Worm (Caenorhabditis elegans): ENCODE measurements around the gene valv-1.

DNA sequence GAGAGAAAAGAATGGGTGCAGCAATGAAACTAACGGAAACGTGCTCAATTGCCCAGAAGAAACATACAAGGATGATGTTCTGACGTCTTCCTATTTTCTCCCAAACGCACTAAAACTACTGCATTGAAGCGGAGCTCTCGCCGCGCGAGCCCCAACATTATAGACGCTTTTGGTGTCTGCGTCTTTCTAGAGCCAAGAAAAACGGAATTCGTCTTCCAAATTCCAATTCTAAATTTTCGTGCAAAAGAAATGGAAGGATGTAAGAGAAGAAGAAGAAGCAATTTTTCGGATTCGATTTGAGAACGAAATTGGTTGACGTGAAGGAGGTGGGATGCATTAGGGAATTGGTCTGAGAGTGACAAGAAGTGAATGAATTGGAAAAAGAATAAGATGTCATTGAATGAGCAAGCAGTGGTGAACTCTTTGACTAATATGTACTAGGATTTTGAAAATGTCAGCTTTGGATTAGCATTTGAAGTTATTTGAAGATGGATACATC, 8.6 kb upstream of the valv-1 start:
- no peak for TF ChIP-seq klf-2 (GFP tag; conservative IDR thresholded peaks at IDR 0.05)
- no peak for TF ChIP-seq tab-1 (GFP tag; IDR thresholded peaks at IDR 0.05)
- TF ChIP-seq cog-1 (tag; optimal IDR thresholded peaks at IDR 0.05) = no peak
- no peak for TF ChIP-seq flt-1 (GFP tag; IDR thresholded peaks at IDR 0.05)
- TF ChIP-seq med-1 (GFP tag; optimal IDR thresholded peaks at IDR 0.05; ENCODE audit: insufficient read depth) = no peak
- no peak for TF ChIP-seq T22C8.4 (GFP tag; IDR thresholded peaks at IDR 0.05)
- TF ChIP-seq ref-1 (GFP tag; conservative IDR thresholded peaks at IDR 0.05) = no peak
- TF ChIP-seq ztf-23 (GFP tag; IDR thresholded peaks at IDR 0.05) = no peak
- TF ChIP-seq ztf-29 (GFP tag; IDR thresholded peaks at IDR 0.05) = no peak
